Worm (Caenorhabditis elegans) whole organism, mixed stage, embryonic: ENCODE data around the gene fbxb-16.

Source experiments
- nhr-28 ChIP-seq: fragments of 150-350 bp; optimal IDR thresholded peaks from 2 replicates; lab custom pipeline; 2014; ENCODE audit warnings: missing biosample characterization, missing genetic modification characterization
- snpc-4 ChIP-seq: fragments of 150-350 bp; optimal IDR thresholded peaks from 2 replicates; lab custom pipeline; 2014; ENCODE audit warnings: missing biosample characterization, missing genetic modification characterization
- zip-8 ChIP-seq: fragments of 150-350 bp; optimal IDR thresholded peaks from 2 replicates; lab custom pipeline; 2014; ENCODE audit warnings: missing biosample characterization, missing genetic modification characterization
- ztf-11 ChIP-seq: fragments of 150-350 bp; optimal IDR thresholded peaks from 2 replicates; lab custom pipeline; 2014; ENCODE audit warnings: missing biosample characterization, missing genetic modification characterization

- no peak for TF ChIP-seq nhr-28
- no peak for TF ChIP-seq zip-8 (tag; lab: Kevin White, UChicago)
- no peak for TF ChIP-seq ztf-11 (tag; lab: Kevin White, UChicago)
- no peak for TF ChIP-seq snpc-4
Measured at ce11 chrII:1679081-1679480, 27.4 kb upstream of the fbxb-16 start, which contains the start of gene irld-36.
